Worm (Caenorhabditis elegans): ENCODE results near the gene str-67.

str-67 gene

DNA sequence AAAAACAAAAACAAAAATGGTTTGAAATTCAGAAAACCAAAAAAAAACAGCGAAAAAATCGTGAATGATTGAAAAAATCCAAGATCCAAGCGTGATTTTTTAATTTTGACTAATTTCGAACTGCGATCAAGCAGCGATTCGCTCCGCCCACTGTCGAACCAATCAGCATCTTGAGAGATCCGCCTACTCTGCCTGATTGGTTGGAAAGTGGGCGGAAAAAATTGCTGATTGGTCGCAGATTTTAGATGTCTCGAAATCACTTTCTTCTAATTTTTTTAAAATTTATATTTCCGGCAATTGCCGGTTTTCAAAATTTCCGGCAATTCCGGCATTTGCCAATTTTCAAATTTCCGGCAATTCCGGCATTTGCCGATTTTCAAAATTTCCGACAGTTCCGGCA is 49.2 kb downstream of the str-67 start:
- TF ChIP-seq lin-32 (GFP tag; optimal IDR thresholded peaks at IDR 0.05): no peak
- no peak for TF ChIP-seq mab-5 (tag; optimal IDR thresholded peaks at IDR 0.05)
- TF ChIP-seq elt-1 (tag; optimal IDR thresholded peaks at IDR 0.05; ENCODE audit: borderline replicate concordance, insufficient read depth): no peak
- TF ChIP-seq ceh-43 (GFP tag; optimal IDR thresholded peaks at IDR 0.05): no peak
- no peak for TF ChIP-seq lsy-2 (tag; optimal IDR thresholded peaks at IDR 0.05)
- no peak for TF ChIP-seq lin-13 (tag; optimal IDR thresholded peaks at IDR 0.05)
- no peak for TF ChIP-seq nhr-28 (tag; optimal IDR thresholded peaks at IDR 0.05)
- TF ChIP-seq blmp-1 (tag; optimal IDR thresholded peaks at IDR 0.05): no peak
- TF ChIP-seq nhr-76 (tag; optimal IDR thresholded peaks at IDR 0.05): no peak
- TF ChIP-seq pha-4 (tag; optimal IDR thresholded peaks at IDR 0.05): no peak
- TF ChIP-seq nhr-12 (tag; optimal IDR thresholded peaks at IDR 0.05): no peak
- TF ChIP-seq sem-2 (GFP tag; optimal IDR thresholded peaks at IDR 0.05): no peak
- no peak for TF ChIP-seq zip-8 (tag; optimal IDR thresholded peaks at IDR 0.05)

DNA sequence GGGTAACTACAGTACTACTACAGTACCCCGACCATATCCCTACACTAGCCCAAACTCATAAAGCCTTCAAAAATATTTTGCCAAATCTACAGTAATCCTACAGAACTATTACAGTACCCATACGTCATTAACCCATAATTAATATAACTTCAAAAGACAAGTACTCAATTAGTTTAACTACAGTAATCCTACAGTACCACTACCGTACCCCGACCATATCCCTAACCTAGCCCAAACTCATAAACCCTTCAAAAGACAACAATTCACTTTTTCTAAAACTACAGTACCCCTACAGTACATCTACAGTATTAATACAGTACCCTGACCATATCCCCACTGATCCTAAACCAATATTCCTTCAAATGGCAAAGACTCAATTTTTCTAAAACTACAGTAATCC is 50.8 kb downstream of the str-67 start:
- no peak for TF ChIP-seq ceh-39 (tag; optimal IDR thresholded peaks at IDR 0.05)
- TF ChIP-seq ceh-83 (GFP tag; optimal IDR thresholded peaks at IDR 0.05): no peak
- no peak for TF ChIP-seq elt-3 (tag; optimal IDR thresholded peaks at IDR 0.05)
- TF ChIP-seq nhr-28 (tag; optimal IDR thresholded peaks at IDR 0.05): no peak
- no peak for TF ChIP-seq lsy-2 (tag; optimal IDR thresholded peaks at IDR 0.05)
- no peak for TF ChIP-seq ces-1 (GFP tag; optimal IDR thresholded peaks at IDR 0.05)
- TF ChIP-seq nhr-12 (tag; optimal IDR thresholded peaks at IDR 0.05): no peak
- TF ChIP-seq unc-120 (tag; optimal IDR thresholded peaks at IDR 0.05; ENCODE audit: poor library complexity, severe bottlenecking): no peak
- no peak for TF ChIP-seq drap-1 (GFP tag; optimal IDR thresholded peaks at IDR 0.05)
- TF ChIP-seq blmp-1 (tag; optimal IDR thresholded peaks at IDR 0.05): no peak
- no peak for TF ChIP-seq ceh-43 (GFP tag; optimal IDR thresholded peaks at IDR 0.05)
- no peak for TF ChIP-seq lin-13 (tag; optimal IDR thresholded peaks at IDR 0.05)
- no peak for TF ChIP-seq cnd-1 (tag; optimal IDR thresholded peaks at IDR 0.05)
- no peak for TF ChIP-seq tbx-8 (GFP tag; optimal IDR thresholded peaks at IDR 0.05)
- TF ChIP-seq bed-3 (GFP tag; optimal IDR thresholded peaks at IDR 0.05): no peak
